Worm (Caenorhabditis elegans) whole organism, young adult: ENCODE results near the gene msrp-3.

Experiments used
- F39B2.1 ChIP-seq: fragments of 200-800 bp; sonication (Bioruptor generic); IDR thresholded peaks from 2 replicates; pipeline ENCODE4 v1.3.6; 2022; ENCODE audit warnings: missing genetic modification reagents, missing genetic modification characterization, missing compliant biosample characterization
- F57C9.4 ChIP-seq: sonication (generic microtip); optimal IDR thresholded peaks from 2 replicates; lab custom pipeline; 2017; ENCODE audit warnings: mild to moderate bottlenecking, missing genetic modification characterization, missing compliant biosample characterization
- T07F8.4 ChIP-seq: sonication (generic microtip); optimal IDR thresholded peaks from 2 replicates; lab custom pipeline; 2016; ENCODE audit warnings: mild to moderate bottlenecking, missing genetic modification characterization, moderate library complexity, missing compliant biosample characterization
- akir-1 ChIP-seq: fragments of 200-800 bp; sonication (Bioruptor generic); optimal IDR thresholded peaks from 2 replicates; lab custom pipeline; 2018; ENCODE audit warnings: mild to moderate bottlenecking, missing genetic modification characterization, moderate library complexity, missing compliant biosample characterization
- aptf-3 ChIP-seq: fragments of 200-800 bp; sonication (Bioruptor generic); IDR thresholded peaks from 2 replicates; pipeline ENCODE4 v1.3.6; 2022; ENCODE audit warnings: missing genetic modification characterization, missing compliant biosample characterization
- atf-7 ChIP-seq: sonication (generic microtip); optimal IDR thresholded peaks from 2 replicates; lab custom pipeline; 2017; ENCODE audit warnings: mild to moderate bottlenecking, missing genetic modification characterization, missing compliant biosample characterization
- attf-5 ChIP-seq: fragments of 200-800 bp; sonication (Bioruptor generic); optimal IDR thresholded peaks from 2 replicates; lab custom pipeline; 2018; ENCODE audit warnings: mild to moderate bottlenecking, missing genetic modification characterization, missing compliant biosample characterization
- bed-2 ChIP-seq: fragments of 200-800 bp; sonication (Bioruptor generic); IDR thresholded peaks from 2 replicates; pipeline ENCODE4 v1.3.6; 2022; ENCODE audit warnings: missing genetic modification reagents, missing genetic modification characterization, missing compliant biosample characterization
- ccch-3 ChIP-seq: fragments of 200-800 bp; sonication (Bioruptor generic); optimal IDR thresholded peaks from 2 replicates; lab custom pipeline; 2018; ENCODE audit warnings: mild to moderate bottlenecking, missing genetic modification characterization, missing compliant biosample characterization
- egrh-3 ChIP-seq: fragments of 200-800 bp; sonication (Bioruptor generic); IDR thresholded peaks from 2 replicates; pipeline ENCODE4 v1.3.6; 2022; ENCODE audit warnings: missing genetic modification reagents, missing genetic modification characterization, missing compliant biosample characterization
- hmg-20 ChIP-seq: fragments of 200-800 bp; sonication (Bioruptor generic); IDR thresholded peaks from 2 replicates; pipeline ENCODE4 v1.3.6; 2022; ENCODE audit warnings: missing genetic modification reagents, missing genetic modification characterization, missing compliant biosample characterization
- lin-40 ChIP-seq: sonication (generic microtip); optimal IDR thresholded peaks from 2 replicates; lab custom pipeline; 2016; ENCODE audit warnings: missing genetic modification characterization, mild to moderate bottlenecking, missing compliant biosample characterization, missing genotype, missing genetic modification reagents
- nfya-1 ChIP-seq: sonication (generic microtip); optimal IDR thresholded peaks from 2 replicates; lab custom pipeline; 2017; ENCODE audit warnings: antibody characterized with exemption, missing compliant biosample characterization, missing genetic modification characterization, borderline replicate concordance; ENCODE audit not compliant: insufficient read depth
- nhr-80 ChIP-seq: sonication (generic microtip); optimal IDR thresholded peaks from 2 replicates; lab custom pipeline; 2016; ENCODE audit warnings: missing genetic modification characterization, missing compliant biosample characterization
- repo-1 ChIP-seq: sonication (generic microtip); optimal IDR thresholded peaks from 2 replicates; lab custom pipeline; 2017; ENCODE audit warnings: mild to moderate bottlenecking, missing genetic modification characterization, missing compliant biosample characterization

Gene msrp-3

DNA sequence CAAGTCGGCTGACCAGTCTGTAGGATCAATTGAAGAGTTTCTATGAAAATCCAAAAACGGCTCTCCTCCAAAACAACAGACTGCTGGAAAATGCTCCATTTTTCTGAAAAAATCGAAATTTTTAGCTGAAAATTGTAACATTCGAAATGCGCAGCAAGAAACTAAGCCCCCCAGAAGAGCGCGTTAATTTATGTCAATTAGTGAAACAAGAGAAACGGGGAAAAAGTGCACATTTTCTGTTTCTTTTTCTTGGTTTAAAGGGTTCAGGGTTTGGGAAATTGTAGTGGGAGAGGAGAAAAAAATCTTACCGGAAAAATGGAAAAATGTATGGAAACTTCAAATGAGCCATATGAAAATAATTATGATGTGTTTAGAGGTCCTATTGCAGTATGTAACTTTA, 49.4 kb downstream of the msrp-3 start, which contains the start of gene C08G5.7:
Gene C08G5.7, minus strand, starts transcription at position 101 of the 400 bp plus-strand sequence.
- no peak for TF ChIP-seq nhr-80 (tag; lab: Kevin White, UChicago)
- TF ChIP-seq atf-7 (tag; lab: Kevin White, UChicago), result no peak
- TF ChIP-seq hmg-20 (GFP tag; lab: Robert Waterston, UW), result no peak
- no peak for TF ChIP-seq repo-1 (tag; lab: Kevin White, UChicago)
- no peak for TF ChIP-seq ccch-3 (GFP tag; lab: Kevin White, UChicago)
- no peak for TF ChIP-seq attf-5 (GFP tag; lab: Kevin White, UChicago)
- TF ChIP-seq bed-2 (GFP tag; lab: Robert Waterston, UW), result no peak
- no peak for TF ChIP-seq lin-40
- TF ChIP-seq F39B2.1 (GFP tag; lab: Robert Waterston, UW), result no peak
- no peak for TF ChIP-seq egrh-3
- no peak for TF ChIP-seq aptf-3 (GFP tag; lab: Robert Waterston, UW)
- no peak for TF ChIP-seq T07F8.4
- TF ChIP-seq akir-1 (GFP tag; lab: Kevin White, UChicago), result no peak
- TF ChIP-seq F57C9.4 (tag; lab: Kevin White, UChicago), result no peak
- TF ChIP-seq nfya-1 (tag; lab: Kevin White, UChicago), result no peak
- TF ChIP-seq, all 124 proteins: peak for 0
